Worm (Caenorhabditis elegans) whole organism, early embryonic: ENCODE results near the gene B0546.5.

Experiments used
- B0310.2 ChIP-seq: sonication (generic microtip); optimal IDR thresholded peaks from 2 replicates; lab custom pipeline; 2016; ENCODE audit warnings: mild to moderate bottlenecking, missing genetic modification characterization, missing compliant biosample characterization
- ama-1 ChIP-seq: fragments of 150-350 bp; optimal IDR thresholded peaks from 2 replicates; lab custom pipeline; 2014
- ceh-13 ChIP-seq: fragments of 200-800 bp; sonication (Bioruptor generic); optimal IDR thresholded peaks from 2 replicates; lab custom pipeline; 2018; ENCODE audit warnings: mild to moderate bottlenecking, missing genetic modification characterization, missing compliant biosample characterization
- ceh-36 ChIP-seq: sonication (generic microtip); optimal IDR thresholded peaks from 2 replicates; lab custom pipeline; 2016; ENCODE audit warnings: missing genetic modification characterization, inconsistent platforms, missing compliant biosample characterization
- ets-7 ChIP-seq: sonication (generic microtip); optimal IDR thresholded peaks from 2 replicates; lab custom pipeline; 2016; ENCODE audit warnings: missing genotype, missing genetic modification characterization, missing compliant biosample characterization
- flt-1 ChIP-seq: fragments of 200-800 bp; sonication (Bioruptor generic); IDR thresholded peaks from 2 replicates; pipeline ENCODE4 v1.3.6; 2022; ENCODE audit warnings: missing genetic modification characterization, missing compliant biosample characterization
- hmbx-1 ChIP-seq: sonication (generic microtip); optimal IDR thresholded peaks from 2 replicates; lab custom pipeline; 2016; ENCODE audit warnings: mild to moderate bottlenecking, missing genetic modification characterization, missing compliant biosample characterization
- hmg-4 ChIP-seq: fragments of 200-800 bp; sonication (Bioruptor generic); optimal IDR thresholded peaks from 2 replicates; lab custom pipeline; 2018; ENCODE audit warnings: mild to moderate bottlenecking, missing genetic modification characterization, missing compliant biosample characterization
- hnd-1 ChIP-seq: sonication (generic microtip); optimal IDR thresholded peaks from 2 replicates; lab custom pipeline; 2016; ENCODE audit warnings: missing genetic modification characterization, missing compliant biosample characterization
- tbx-37 ChIP-seq: fragments of 200-800 bp; sonication (Bioruptor generic); conservative IDR thresholded peaks from 2 replicates; pipeline ENCODE4 v1.3.6; 2022; ENCODE audit warnings: missing genetic modification reagents, missing genetic modification characterization, missing compliant biosample characterization
- tra-4 ChIP-seq: sonication (generic microtip); optimal IDR thresholded peaks from 2 replicates; lab custom pipeline; 2017; ENCODE audit warnings: missing genetic modification characterization, missing compliant biosample characterization

DNA sequence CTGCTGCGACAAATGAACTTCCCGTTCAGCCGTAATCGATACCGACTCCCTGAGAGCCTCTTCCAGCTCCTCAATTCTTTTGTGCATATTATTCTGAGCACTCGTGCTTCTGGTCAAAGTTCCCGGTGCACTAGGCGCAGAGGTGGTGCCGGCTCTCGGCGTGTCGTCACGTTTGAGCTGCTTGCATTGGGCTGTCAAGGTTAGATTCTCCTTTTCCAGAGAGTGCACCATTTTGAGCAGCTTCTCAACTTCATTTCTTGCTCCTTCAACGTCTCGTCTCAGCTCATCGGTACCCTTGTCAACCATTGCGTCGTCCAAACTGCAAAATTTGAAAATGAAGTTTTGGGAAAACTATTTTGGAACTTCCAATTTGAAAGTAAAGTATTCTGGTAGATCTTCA, 44.4 kb downstream of the B0546.5 start:
- TF ChIP-seq ceh-36 (tag; lab: Kevin White, UChicago) (no peak), ets-7 (tag; lab: Kevin White, UChicago) (no peak), ama-1 (lab: Kevin White, UChicago) (no peak), hmbx-1 (tag; lab: Kevin White, UChicago) (no peak), hmg-4 (GFP tag; lab: Kevin White, UChicago) (no peak), flt-1 (GFP tag; lab: Robert Waterston, UW) (no peak), hnd-1 (tag; lab: Kevin White, UChicago) (no peak), B0310.2 (tag; lab: Kevin White, UChicago) (no peak), tra-4 (tag; lab: Kevin White, UChicago) (no peak), tbx-37 (GFP tag; lab: Robert Waterston, UW) (no peak), ceh-13 (GFP tag; lab: Kevin White, UChicago) (no peak)
